Fruit fly (Drosophila melanogaster) whole organism, prepupa: ENCODE data around the gene dally.

ENCODE experiments used
- CG11762 ChIP-seq: fragments of 200-800 bp; sonication (Bioruptor generic); optimal IDR thresholded peaks from 3 replicates; lab custom pipeline; 2016; ENCODE audit warnings: missing biosample characterization, missing genetic modification characterization; ENCODE audit not compliant: insufficient read depth
- CG6792 ChIP-seq: fragments of 200-800 bp; sonication (Bioruptor generic); optimal IDR thresholded peaks from 3 replicates; lab custom pipeline; 2016; ENCODE audit warnings: missing biosample characterization, missing genetic modification characterization
- CG7368 ChIP-seq: fragments of 200-800 bp; sonication (Bioruptor generic); optimal IDR thresholded peaks from 3 replicates; lab custom pipeline; 2016; ENCODE audit warnings: missing biosample characterization, missing genetic modification characterization
- Gug ChIP-seq: fragments of 200-800 bp; sonication (Bioruptor generic); IDR thresholded peaks from 2 replicates; pipeline ENCODE4 v1.3.6; 2022; ENCODE audit warnings: missing biosample characterization, missing genetic modification characterization
- Hr38 ChIP-seq: sonication (Bioruptor generic); optimal IDR thresholded peaks from 2 replicates; lab custom pipeline; 2016; ENCODE audit warnings: missing biosample characterization, missing genetic modification characterization
- Hr39 ChIP-seq: fragments of 200-800 bp; sonication (Bioruptor generic); optimal IDR thresholded peaks from 2 replicates; lab custom pipeline; 2016; ENCODE audit warnings: missing biosample characterization, missing genetic modification characterization
- ss ChIP-seq, 2 experiments: fragments of 200-800 bp; sonication (Bioruptor generic); optimal IDR thresholded peaks; 2 replicates in 1 of 2; 3 replicates in 1 of 2; lab custom pipeline; 2017 to 2018; ENCODE audit warnings: mild to moderate bottlenecking in 2 of 2, missing biosample characterization in 2 of 2, missing genetic modification characterization in 2 of 2, moderate library complexity in 1 of 2

DNA sequence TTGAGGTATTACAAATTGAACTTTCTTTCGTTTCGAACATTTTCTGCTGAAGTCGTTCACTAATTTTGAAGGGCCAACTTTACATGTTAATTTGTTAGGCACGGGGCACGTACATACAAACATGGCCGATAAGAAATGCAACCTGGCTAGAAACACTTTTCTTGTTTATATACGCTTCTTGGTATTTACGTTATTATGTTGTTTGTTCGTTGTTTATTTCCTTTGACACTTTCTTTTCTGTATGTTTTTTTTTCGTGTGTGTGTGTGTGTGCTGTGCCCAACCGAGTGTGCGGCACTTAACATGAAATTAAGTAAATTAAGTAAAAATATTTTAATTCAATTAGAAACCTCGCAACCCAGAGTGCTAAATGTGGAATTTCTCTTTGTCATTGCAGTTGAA, 98.4 kb downstream of the dally start:
- TF ChIP-seq Hr38 (GFP tag; lab: Kevin White, UChicago) (no peak), CG7368 (GFP tag; lab: Kevin White, UChicago) (no peak), CG11762 (GFP tag; lab: Kevin White, UChicago) (no peak), ss (GFP tag; optimal IDR thresholded peaks at IDR 0.05; lab: Kevin White, UChicago) (no peak), Hr39 (GFP tag; lab: Kevin White, UChicago) (no peak), CG6792 (GFP tag; lab: Kevin White, UChicago) (no peak), Gug (GFP tag; lab: Robert Waterston, UW) (no peak)
